Worm (Caenorhabditis elegans): ENCODE results near the gene fbxa-90.

DNA sequence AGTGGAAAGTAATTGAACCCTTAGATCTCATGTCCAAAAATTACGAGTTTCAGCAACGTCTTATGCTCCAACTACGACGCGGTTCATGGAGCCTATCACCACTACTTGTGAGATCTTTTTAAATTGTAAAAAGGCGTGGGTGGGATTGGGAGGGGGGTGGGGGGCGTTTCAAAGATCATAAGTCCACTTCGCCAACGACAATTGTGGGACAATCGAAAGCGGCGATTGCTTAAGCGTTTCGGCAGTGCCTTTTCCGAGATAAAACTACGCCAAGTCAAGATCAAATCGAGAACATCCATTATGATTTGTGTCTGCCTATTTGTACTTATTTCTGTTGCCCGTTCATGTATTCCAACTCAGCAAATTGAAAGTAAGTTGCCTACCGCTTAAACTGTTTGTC is 10.4 kb upstream of the fbxa-90 start, which contains the start of gene clec-239:
- TF ChIP-seq nhr-28 (tag; optimal IDR thresholded peaks at IDR 0.05) (no peak), nhr-76 (tag; optimal IDR thresholded peaks at IDR 0.05) (no peak), R02D3.7 (tag; optimal IDR thresholded peaks at IDR 0.05) (no peak)
